Fruit fly (Drosophila melanogaster): ENCODE data around the gene Drsl6.

The Drsl6 gene

DNA sequence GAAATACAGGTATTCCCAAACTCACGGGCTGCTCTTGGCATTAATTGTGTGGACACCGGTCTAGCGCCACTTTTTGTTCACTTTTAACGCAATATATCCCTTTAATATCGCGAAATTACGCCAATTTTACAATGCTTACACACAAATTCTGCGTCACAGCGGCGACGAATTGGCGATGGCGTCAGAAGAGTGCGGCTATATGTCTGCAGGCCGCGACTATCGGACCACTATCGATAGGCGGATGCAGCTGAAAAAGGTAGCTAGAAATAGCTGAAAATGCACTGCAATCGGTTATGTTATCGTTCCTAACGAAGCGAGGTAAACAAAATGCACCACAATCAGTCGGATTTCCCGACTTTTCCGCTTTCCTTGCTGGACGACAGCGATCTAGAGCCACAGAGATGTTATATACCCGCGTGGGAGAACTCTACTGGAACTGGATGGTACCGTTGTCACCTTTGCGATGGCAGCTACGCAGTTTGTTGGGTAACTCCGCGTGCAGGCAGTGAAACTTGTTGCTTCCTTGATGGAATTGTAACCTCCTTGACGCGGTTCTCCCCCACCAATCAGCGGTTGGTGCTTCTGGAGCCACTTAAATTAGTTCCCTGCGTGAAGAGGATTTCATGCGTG is 37.9 kb upstream of the Drsl6 start, which contains the start of the genes Ythdc1 and CG12010:
Gene Ythdc1, minus strand, starts transcription at position 177 of the 630 bp plus-strand sequence.
Gene CG12010, plus strand, starts transcription at position 289 of the 630 bp plus-strand sequence.
- TF ChIP-seq HmgZ (tag; optimal IDR thresholded peaks at IDR 0.05) (peak; percentile 82), CG9876 (GFP tag; optimal IDR thresholded peaks at IDR 0.05) (no peak), scrt (GFP tag; optimal IDR thresholded peaks at IDR 0.05) (peak; percentile 84), Bgb (GFP tag; IDR thresholded peaks at IDR 0.05; ENCODE audit: partially characterized antibody) (peak; percentile 96), vfl (GFP tag; optimal IDR thresholded peaks at IDR 0.05) (no peak), NK7.1 (GFP tag; optimal IDR thresholded peaks at IDR 0.05) (no peak), eve (GFP tag; optimal IDR thresholded peaks at IDR 0.05) (no peak), chif (GFP tag; optimal IDR thresholded peaks at IDR 0.05) (no peak), nau (GFP tag; optimal IDR thresholded peaks at IDR 0.05) (no peak), Dek (tag; optimal IDR thresholded peaks at IDR 0.05) (no peak), HmgD (GFP tag; optimal IDR thresholded peaks at IDR 0.05) (peak; percentile 3), CG15514 (GFP tag; optimal IDR thresholded peaks at IDR 0.05) (no peak), CG31441 (GFP tag; IDR thresholded peaks at IDR 0.05) (no peak), dm (GFP tag; optimal IDR thresholded peaks at IDR 0.05) (peak; percentile 72), Blimp-1 (GFP tag; optimal IDR thresholded peaks at IDR 0.05) (no peak), MESR4 (GFP tag; optimal IDR thresholded peaks at IDR 0.05) (peak; percentile 95), CG11560 (tag; IDR thresholded peaks at IDR 0.05) (peak; percentile 72; the same call in 1 of the 3 replicates), CG7987 (GFP tag; optimal IDR thresholded peaks at IDR 0.05) (peak; percentile 47), inv (GFP tag; IDR thresholded peaks at IDR 0.05; ENCODE audit: partially characterized antibody) (peak; percentile 84), HHEX (GFP tag; optimal IDR thresholded peaks at IDR 0.05) (no peak), CG8359 (GFP tag; optimal IDR thresholded peaks at IDR 0.05; ENCODE audit: borderline replicate concordance) (no peak), sisA (GFP tag; IDR thresholded peaks at IDR 0.05) (no peak), pfk (GFP tag; optimal IDR thresholded peaks at IDR 0.05) (peak; percentile 53), bigmax (GFP tag; optimal IDR thresholded peaks at IDR 0.05) (no peak), Stat92E (GFP tag; optimal IDR thresholded peaks at IDR 0.05) (peak in 1 of 3 experiments; percentile 45), sob (GFP tag; IDR thresholded peaks at IDR 0.05) (peak; percentile 39; the same call in 1 of the 2 replicates), Meics (GFP tag; optimal IDR thresholded peaks at IDR 0.05) (no peak), CG1024 (GFP tag; IDR thresholded peaks at IDR 0.05) (0 out of 2 replicates have a peak, but pooled peaks have one; percentile 7), bab2 (GFP tag; optimal IDR thresholded peaks at IDR 0.05) (no peak), danr (GFP tag; IDR thresholded peaks at IDR 0.05) (no peak), Neu2 (GFP tag; optimal IDR thresholded peaks at IDR 0.05; ENCODE audit: borderline replicate concordance) (peak; percentile 76), bbx (GFP tag; IDR thresholded peaks at IDR 0.05; ENCODE audit: partially characterized antibody) (peak; percentile 93), D (optimal IDR thresholded peaks at IDR 0.05) (peak; percentile 47), D (GFP tag; optimal IDR thresholded peaks at IDR 0.05) (no peak), trem (tag; optimal IDR thresholded peaks at IDR 0.05) (peak; percentile 68), CG12391 (tag; optimal IDR thresholded peaks at IDR 0.05) (peak; percentile 7), CG9817 (tag; optimal IDR thresholded peaks at IDR 0.05) (no peak), Sry-δ (GFP tag; optimal IDR thresholded peaks at IDR 0.05) (peak; percentile 82), CHES-1-like (GFP tag; optimal IDR thresholded peaks at IDR 0.05) (peak; percentile 91), CG3995 (GFP tag; optimal IDR thresholded peaks at IDR 0.05) (peak; percentile 68), fu2 (GFP tag; optimal IDR thresholded peaks at IDR 0.05) (no peak), Hand (GFP tag; optimal IDR thresholded peaks at IDR 0.05) (no peak), Sry-β (GFP tag; optimal IDR thresholded peaks at IDR 0.05) (peak; percentile 83), Ets97D (GFP tag; optimal IDR thresholded peaks at IDR 0.05) (peak; percentile 30), CG42726 (GFP tag; IDR thresholded peaks at IDR 0.05; ENCODE audit: partially characterized antibody) (peak; percentile 85), sna (GFP tag; IDR thresholded peaks at IDR 0.05; ENCODE audit: partially characterized antibody) (peak; percentile 85), pzg (GFP tag; optimal IDR thresholded peaks at IDR 0.05) (peak; percentile 92), CG3726 (GFP tag; IDR thresholded peaks at IDR 0.05) (no peak), CG8944 (GFP tag; optimal IDR thresholded peaks at IDR 0.05) (no peak)

Data from whole organism, embryonic.